Fruit fly (Drosophila melanogaster) whole organism, embryonic: Measurements from ENCODE around the gene aqz.

Source experiments
- Abd-B ChIP-seq: fragments of 200-800 bp; sonication (Bioruptor generic); optimal IDR thresholded peaks from 2 replicates; lab custom pipeline; 2018; ENCODE audit warnings: missing biosample characterization, mild to moderate bottlenecking, missing genetic modification characterization, moderate library complexity
- Atf3 ChIP-seq: fragments of 200-800 bp; sonication (Bioruptor generic); optimal IDR thresholded peaks from 3 replicates; lab custom pipeline; 2016; ENCODE audit warnings: missing biosample characterization, missing genetic modification characterization
- BEAF-32 ChIP-seq: fragments of 200-800 bp; sonication (Bioruptor generic); optimal IDR thresholded peaks from 3 replicates; lab custom pipeline; 2017; ENCODE audit warnings: missing biosample characterization, missing genetic modification characterization, mild to moderate bottlenecking, moderate library complexity, missing genetic modification reagents
- Bdp1 ChIP-seq: fragments of 200-800 bp; sonication (Bioruptor generic); optimal IDR thresholded peaks from 3 replicates; lab custom pipeline; 2016; ENCODE audit warnings: missing biosample characterization, missing genetic modification characterization
- C15 ChIP-seq: fragments of 200-800 bp; sonication (Bioruptor generic); IDR thresholded peaks from 3 replicates; pipeline ENCODE4 v1.3.6; 2022; ENCODE audit warnings: missing biosample characterization, missing genetic modification characterization
- CG10274 ChIP-seq: fragments of 200-800 bp; sonication (Bioruptor generic); optimal IDR thresholded peaks from 3 replicates; lab custom pipeline; 2017; ENCODE audit warnings: missing biosample characterization, mild to moderate bottlenecking, missing genetic modification characterization
- CG12299 ChIP-seq: fragments of 200-800 bp; sonication (Bioruptor generic); optimal IDR thresholded peaks from 2 replicates; lab custom pipeline; 2018; ENCODE audit warnings: missing biosample characterization, mild to moderate bottlenecking, missing genetic modification characterization
- CG13287 ChIP-seq: fragments of 200-800 bp; sonication (Bioruptor generic); IDR thresholded peaks from 2 replicates; pipeline ENCODE4 v1.3.6; 2022; ENCODE audit warnings: missing biosample characterization, missing genetic modification characterization; ENCODE audit not compliant: partially characterized antibody
- CG13296 ChIP-seq: fragments of 200-800 bp; sonication (Bioruptor generic); optimal IDR thresholded peaks from 3 replicates; lab custom pipeline; 2018; ENCODE audit warnings: missing biosample characterization, mild to moderate bottlenecking, missing genetic modification characterization
- CG14667 ChIP-seq: fragments of 200-800 bp; sonication (Bioruptor generic); IDR thresholded peaks from 2 replicates; pipeline ENCODE4 v1.3.6; 2022; ENCODE audit warnings: missing biosample characterization, missing genetic modification characterization
- CG15269 ChIP-seq: fragments of 200-800 bp; sonication (Bioruptor generic); optimal IDR thresholded peaks from 2 replicates; lab custom pipeline; 2018; ENCODE audit warnings: missing biosample characterization, mild to moderate bottlenecking, missing genetic modification characterization, moderate library complexity
- CG1602 ChIP-seq: fragments of 200-800 bp; sonication (Bioruptor generic); optimal IDR thresholded peaks from 3 replicates; lab custom pipeline; 2016; ENCODE audit warnings: missing biosample characterization, missing genetic modification characterization
- CG16815 ChIP-seq: fragments of 200-800 bp; sonication (Bioruptor generic); optimal IDR thresholded peaks from 3 replicates; lab custom pipeline; 2017; ENCODE audit warnings: missing biosample characterization, mild to moderate bottlenecking, missing genetic modification characterization
- CG18262 ChIP-seq: fragments of 200-800 bp; optimal IDR thresholded peaks from 3 replicates; lab custom pipeline; 2019; ENCODE audit warnings: missing biosample characterization, mild to moderate bottlenecking, missing genetic modification characterization, moderate library complexity
- CG2889 ChIP-seq: fragments of 200-800 bp; sonication (Bioruptor generic); IDR thresholded peaks from 3 replicates; pipeline ENCODE4 v1.3.6; 2022; ENCODE audit warnings: missing biosample characterization, missing genetic modification characterization
- CG31224 ChIP-seq: fragments of 200-800 bp; sonication (Bioruptor generic); IDR thresholded peaks from 2 replicates; pipeline ENCODE4 v1.3.6; 2022; ENCODE audit warnings: missing biosample characterization, missing genetic modification characterization
- CG31365 ChIP-seq: fragments of 200-800 bp; sonication (Bioruptor generic); optimal IDR thresholded peaks from 2 replicates; lab custom pipeline; 2018; ENCODE audit warnings: missing biosample characterization, mild to moderate bottlenecking, missing genetic modification characterization
- CG4707 ChIP-seq: fragments of 200-800 bp; sonication (Bioruptor generic); optimal IDR thresholded peaks from 2 replicates; lab custom pipeline; 2018; ENCODE audit warnings: missing biosample characterization, mild to moderate bottlenecking, missing genetic modification characterization, moderate library complexity
- CG4854 ChIP-seq: fragments of 200-800 bp; sonication (Bioruptor generic); optimal IDR thresholded peaks from 2 replicates; lab custom pipeline; 2016; ENCODE audit warnings: missing biosample characterization, missing genetic modification characterization, inconsistent platforms
- CG6175 ChIP-seq: fragments of 200-800 bp; sonication (Bioruptor generic); IDR thresholded peaks from 3 replicates; pipeline ENCODE4 v1.3.6; 2022; ENCODE audit warnings: missing biosample characterization, missing genetic modification characterization
- Dek ChIP-seq: fragments of 200-800 bp; sonication (Bioruptor generic); optimal IDR thresholded peaks from 3 replicates; lab custom pipeline; 2019; ENCODE audit warnings: missing biosample characterization, mild to moderate bottlenecking, missing genetic modification characterization, moderate library complexity
- Dll ChIP-seq: fragments of 200-800 bp; sonication (Bioruptor generic); IDR thresholded peaks from 4 replicates; pipeline ENCODE4 v1.3.6; 2022; ENCODE audit warnings: missing biosample characterization, missing genetic modification characterization; ENCODE audit not compliant: partially characterized antibody
- Doc3 ChIP-seq: fragments of 200-800 bp; sonication (Bioruptor generic); IDR thresholded peaks from 3 replicates; pipeline ENCODE4 v1.3.6; 2022; ENCODE audit warnings: missing biosample characterization, missing genetic modification characterization; ENCODE audit not compliant: partially characterized antibody
- E2f2 ChIP-seq: fragments of 200-800 bp; sonication (Bioruptor generic); IDR thresholded peaks from 2 replicates; pipeline ENCODE4 v1.3.6; 2022; ENCODE audit warnings: missing biosample characterization, missing genetic modification characterization
- Ets65A ChIP-seq: fragments of 200-800 bp; sonication (Bioruptor generic); peaks from one replicate; lab custom pipeline; 2016; ENCODE audit warnings: missing biosample characterization, missing genetic modification characterization
- Fer3 ChIP-seq: fragments of 200-800 bp; sonication (Bioruptor generic); optimal IDR thresholded peaks from 2 replicates; lab custom pipeline; 2018; ENCODE audit warnings: missing biosample characterization, mild to moderate bottlenecking, missing genetic modification characterization, moderate library complexity
- Hmx ChIP-seq: fragments of 200-800 bp; sonication (Bioruptor generic); optimal IDR thresholded peaks from 2 replicates; lab custom pipeline; 2016; ENCODE audit warnings: missing biosample characterization, missing genetic modification characterization
- Hr51 ChIP-seq, 2 experiments: fragments of 200-800 bp; sonication (Bioruptor generic); optimal IDR thresholded peaks; 2 replicates in 1 of 2; 3 replicates in 1 of 2; lab custom pipeline; 2016 to 2018; ENCODE audit warnings: missing biosample characterization in 2 of 2, missing genetic modification characterization in 2 of 2, mild to moderate bottlenecking in 1 of 2, moderate library complexity in 1 of 2
- Taf1 ChIP-seq: fragments of 200-800 bp; sonication (Bioruptor generic); IDR thresholded peaks from 2 replicates; pipeline ENCODE4 v1.3.6; 2022; ENCODE audit warnings: missing biosample characterization, missing genetic modification characterization
- Tbp ChIP-seq: fragments of >200 bp; optimal IDR thresholded peaks from 2 replicates; lab custom pipeline; 2018; ENCODE audit warnings: missing biosample characterization, missing genetic modification characterization
- Usf ChIP-seq: fragments of 200-800 bp; sonication (Bioruptor generic); optimal IDR thresholded peaks from 2 replicates; lab custom pipeline; 2017; ENCODE audit warnings: missing genotype, missing biosample characterization, missing genetic modification characterization
- chinmo ChIP-seq: fragments of 200-800 bp; sonication (Bioruptor generic); IDR thresholded peaks from 4 replicates; pipeline ENCODE4 v1.3.6; 2022; ENCODE audit warnings: missing biosample characterization, missing genetic modification characterization; ENCODE audit not compliant: partially characterized antibody
- croc ChIP-seq: fragments of 200-800 bp; sonication (Bioruptor generic); conservative IDR thresholded peaks from 3 replicates; pipeline ENCODE4 v1.3.6; 2022; ENCODE audit warnings: missing biosample characterization, missing genetic modification characterization
- dan ChIP-seq: fragments of 200-800 bp; sonication (Bioruptor generic); IDR thresholded peaks from 2 replicates; pipeline ENCODE4 v1.3.6; 2022; ENCODE audit warnings: missing biosample characterization, missing genetic modification characterization
- dpn ChIP-seq, 2 experiments: fragments of 200-800 bp; sonication (Bioruptor generic); optimal IDR thresholded peaks; 3 replicates each; lab custom pipeline; 2016; ENCODE audit warnings: missing biosample characterization in 2 of 2, missing genetic modification characterization in 2 of 2
- fd96Cb ChIP-seq: fragments of 200-800 bp; sonication (Bioruptor generic); optimal IDR thresholded peaks from 2 replicates; lab custom pipeline; 2018; ENCODE audit warnings: missing biosample characterization, mild to moderate bottlenecking, missing genetic modification characterization, moderate library complexity
- ftz-f1 ChIP-seq: fragments of 200-800 bp; sonication (Bioruptor generic); optimal IDR thresholded peaks from 2 replicates; lab custom pipeline; 2016; ENCODE audit warnings: missing biosample characterization, missing genetic modification characterization
- gfzf ChIP-seq: fragments of 200-800 bp; sonication (Bioruptor generic); optimal IDR thresholded peaks from 2 replicates; lab custom pipeline; 2016; ENCODE audit warnings: missing biosample characterization, mild to moderate bottlenecking, missing genetic modification characterization, moderate library complexity
- gt ChIP-seq: fragments of 200-800 bp; sonication (Bioruptor generic); IDR thresholded peaks from 2 replicates; pipeline ENCODE4 v1.3.6; 2022; ENCODE audit warnings: missing biosample characterization, missing genetic modification characterization
- knrl ChIP-seq: fragments of 200-800 bp; sonication (Bioruptor generic); IDR thresholded peaks from 3 replicates; pipeline ENCODE4 v1.3.6; 2022; ENCODE audit warnings: missing biosample characterization, missing genetic modification characterization; ENCODE audit not compliant: partially characterized antibody
- lilli ChIP-seq: fragments of 200-800 bp; sonication (Bioruptor generic); optimal IDR thresholded peaks from 3 replicates; lab custom pipeline; 2016; ENCODE audit warnings: missing biosample characterization, missing genetic modification characterization
- nom ChIP-seq: fragments of 200-800 bp; sonication (Bioruptor generic); optimal IDR thresholded peaks from 2 replicates; lab custom pipeline; 2017; ENCODE audit warnings: missing biosample characterization, missing genetic modification characterization, mild to moderate bottlenecking, moderate library complexity, missing genetic modification reagents
- pho ChIP-seq: fragments of 200-800 bp; sonication (Bioruptor generic); optimal IDR thresholded peaks from 2 replicates; lab custom pipeline; 2016; ENCODE audit warnings: missing biosample characterization, missing genetic modification characterization
- pum ChIP-seq: fragments of 200-800 bp; sonication (Bioruptor generic); optimal IDR thresholded peaks from 2 replicates; lab custom pipeline; 2016; ENCODE audit warnings: missing biosample characterization, missing genetic modification characterization
- ranshi ChIP-seq: fragments of 200-800 bp; sonication (Bioruptor generic); IDR thresholded peaks from 2 replicates; pipeline ENCODE4 v1.3.6; 2022; ENCODE audit warnings: missing biosample characterization, missing genetic modification characterization
- ro ChIP-seq: fragments of 200-800 bp; sonication (Bioruptor generic); IDR thresholded peaks from 2 replicates; pipeline ENCODE4 v1.3.6; 2022; ENCODE audit warnings: missing biosample characterization, missing genetic modification characterization
- sens ChIP-seq: fragments of 200-800 bp; sonication (Bioruptor generic); peaks from one replicate; lab custom pipeline; 2016; ENCODE audit warnings: missing biosample characterization, missing genetic modification characterization
- sens-2 ChIP-seq: fragments of 200-800 bp; sonication (Bioruptor generic); IDR thresholded peaks from 2 replicates; pipeline ENCODE4 v1.3.6; 2022; ENCODE audit warnings: missing biosample characterization, missing genetic modification characterization
- sug ChIP-seq: fragments of 200-800 bp; optimal IDR thresholded peaks from 2 replicates; lab custom pipeline; 2019; ENCODE audit warnings: missing biosample characterization, mild to moderate bottlenecking, missing genetic modification characterization, moderate library complexity
- tna ChIP-seq: fragments of 200-800 bp; sonication (Bioruptor generic); IDR thresholded peaks from 2 replicates; pipeline ENCODE4 v1.3.6; 2022; ENCODE audit warnings: missing biosample characterization, missing genetic modification characterization; ENCODE audit not compliant: partially characterized antibody

aqz gene

DNA sequence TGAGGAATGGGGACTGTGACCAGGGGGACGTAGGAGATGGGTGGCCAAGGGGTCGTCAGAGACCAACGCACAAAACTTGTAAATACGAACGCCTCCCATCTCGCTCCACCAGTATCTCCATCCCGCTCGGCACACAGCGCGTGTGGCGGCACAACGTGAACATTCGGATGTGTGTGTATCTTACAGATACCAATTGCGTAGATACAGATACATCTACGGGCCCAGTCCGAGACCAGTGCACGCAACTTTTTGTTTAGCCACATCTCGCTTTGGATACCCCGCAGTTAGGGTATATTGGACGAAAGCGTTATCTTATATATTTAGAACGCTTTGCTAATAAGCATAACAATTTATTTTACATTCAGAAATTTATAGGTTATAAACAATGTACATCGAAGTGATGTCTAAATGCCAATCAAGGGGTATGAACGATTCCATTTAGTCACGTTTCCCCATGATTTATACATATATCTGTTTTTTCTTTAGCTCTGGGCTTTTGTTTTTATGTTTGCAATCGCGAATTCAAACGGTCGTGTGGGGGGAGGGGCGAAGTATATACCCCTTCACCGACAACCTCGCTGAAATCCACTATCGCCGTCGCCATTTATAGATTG, 9.1 kb downstream of the aqz start (continued):
- TF ChIP-seq BEAF-32 (GFP tag; lab: Kevin White, UChicago) (peak; percentile 32), CG13287 (GFP tag; lab: Robert Waterston, UW) (peak; percentile 35; the same call in 1 of the 2 replicates), Dll (GFP tag; lab: Robert Waterston, UW) (no peak), Abd-B (GFP tag; lab: Kevin White, UChicago) (peak; percentile 99), CG31365 (tag; lab: Kevin White, UChicago) (peak; percentile 93), CG6175 (GFP tag; lab: Robert Waterston, UW) (peak; percentile 97), Fer3 (tag; lab: Kevin White, UChicago) (peak; percentile 99), Bdp1 (GFP tag; lab: Kevin White, UChicago) (peak; percentile 94), CG31224 (GFP tag; lab: Robert Waterston, UW) (peak; percentile 98), ftz-f1 (GFP tag; lab: Kevin White, UChicago) (peak; percentile 91), CG2889 (peak; percentile 99), Hmx (GFP tag; lab: Kevin White, UChicago) (peak; percentile 97), nom (peak; percentile 97), knrl (no peak), CG4707 (peak; percentile 94), ro (GFP tag; lab: Robert Waterston, UW) (peak; percentile 95), sens (GFP tag; lab: Kevin White, UChicago) (peak; percentile 100), pho (GFP tag; lab: Kevin White, UChicago) (peak; percentile 99), sug (tag; lab: Kevin White, UChicago) (peak; percentile 98), fd96Cb (tag; lab: Kevin White, UChicago) (peak; percentile 99), Hr51 (GFP tag; optimal IDR thresholded peaks at IDR 0.05; lab: Kevin White, UChicago) (peak; percentile 99), CG12299 (tag; lab: Kevin White, UChicago) (peak; percentile 98), Ets65A (GFP tag; lab: Kevin White, UChicago) (peak; percentile 100), CG18262 (tag; lab: Kevin White, UChicago) (peak; percentile 98), Doc3 (no peak), CG13296 (GFP tag; lab: Kevin White, UChicago) (peak; percentile 99), gt (GFP tag; lab: Robert Waterston, UW) (peak; percentile 91), tna (GFP tag; lab: Robert Waterston, UW) (no peak; the same call in 1 of the 2 replicates), croc (GFP tag; lab: Robert Waterston, UW) (peak; percentile 96), CG14667 (GFP tag; lab: Robert Waterston, UW) (peak; percentile 98), dan (GFP tag; lab: Robert Waterston, UW) (no peak), lilli (GFP tag; lab: Kevin White, UChicago) (peak; percentile 100), CG10274 (GFP tag; lab: Kevin White, UChicago) (peak; percentile 95), Taf1 (GFP tag; lab: Robert Waterston, UW) (peak; percentile 98), CG1602 (GFP tag; lab: Kevin White, UChicago) (peak; percentile 98), sens-2 (GFP tag; lab: Robert Waterston, UW) (peak; percentile 97), C15 (peak; percentile 98), E2f2 (GFP tag; lab: Robert Waterston, UW) (peak; percentile 88), CG16815 (peak; percentile 99), CG15269 (tag; lab: Kevin White, UChicago) (peak; percentile 99), Usf (GFP tag; lab: Kevin White, UChicago) (peak; percentile 98), dpn (GFP tag; optimal IDR thresholded peaks at IDR 0.05; lab: Kevin White, UChicago) (peak; percentile 99), chinmo (GFP tag; lab: Robert Waterston, UW) (peak; percentile 96), Dek (tag; lab: Kevin White, UChicago) (peak; percentile 99), Atf3 (GFP tag; lab: Kevin White, UChicago) (peak; percentile 98), pum (GFP tag; lab: Kevin White, UChicago) (peak; percentile 98), CG4854 (GFP tag; lab: Kevin White, UChicago) (peak; percentile 98), ranshi (GFP tag; lab: Robert Waterston, UW) (peak; percentile 99), Tbp (GFP tag; lab: Kevin White, UChicago) (no peak), gfzf (peak; percentile 36)
